Worm (Caenorhabditis elegans) whole organism, L3 larva: ENCODE results near the gene cnc-10.

Experiments used
- jun-1 ChIP-seq: fragments of 150-350 bp; optimal IDR thresholded peaks from 2 replicates; lab custom pipeline; 2014; ENCODE audit warnings: missing biosample characterization, missing genetic modification reagents, missing genetic modification characterization
- pha-4 ChIP-seq: fragments of 150-350 bp; optimal IDR thresholded peaks from 2 replicates; lab custom pipeline; 2014; ENCODE audit warnings: missing biosample characterization, missing genetic modification reagents, missing genetic modification characterization
- pqm-1 ChIP-seq: fragments of 150-350 bp; optimal IDR thresholded peaks from 2 replicates; lab custom pipeline; 2017; ENCODE audit warnings: missing biosample characterization, missing genetic modification characterization, inconsistent platforms
- zag-1 ChIP-seq: fragments of 150-350 bp; optimal IDR thresholded peaks from 2 replicates; lab custom pipeline; 2014; ENCODE audit warnings: missing biosample characterization, missing genetic modification characterization
- ztf-11 ChIP-seq: fragments of 150-350 bp; optimal IDR thresholded peaks from 2 replicates; lab custom pipeline; 2014; ENCODE audit warnings: missing biosample characterization, missing genetic modification characterization

ce11 chrV:11211323-11211722 is 28.3 kb downstream of the cnc-10 start:
- TF ChIP-seq zag-1 (no peak), pha-4 (tag; lab: Kevin White, UChicago) (no peak), jun-1 (no peak), ztf-11 (no peak), pqm-1 (tag; lab: Kevin White, UChicago) (no peak)
